Worm (Caenorhabditis elegans) whole organism, early embryonic: Measurements from ENCODE around the gene D1046.4.

Experiments
- ama-1 ChIP-seq: fragments of 150-350 bp; optimal IDR thresholded peaks from 2 replicates; lab custom pipeline; 2014
- ceh-36 ChIP-seq: sonication (generic microtip); optimal IDR thresholded peaks from 2 replicates; lab custom pipeline; 2016; ENCODE audit warnings: missing genetic modification characterization, inconsistent platforms, missing compliant biosample characterization

DNA sequence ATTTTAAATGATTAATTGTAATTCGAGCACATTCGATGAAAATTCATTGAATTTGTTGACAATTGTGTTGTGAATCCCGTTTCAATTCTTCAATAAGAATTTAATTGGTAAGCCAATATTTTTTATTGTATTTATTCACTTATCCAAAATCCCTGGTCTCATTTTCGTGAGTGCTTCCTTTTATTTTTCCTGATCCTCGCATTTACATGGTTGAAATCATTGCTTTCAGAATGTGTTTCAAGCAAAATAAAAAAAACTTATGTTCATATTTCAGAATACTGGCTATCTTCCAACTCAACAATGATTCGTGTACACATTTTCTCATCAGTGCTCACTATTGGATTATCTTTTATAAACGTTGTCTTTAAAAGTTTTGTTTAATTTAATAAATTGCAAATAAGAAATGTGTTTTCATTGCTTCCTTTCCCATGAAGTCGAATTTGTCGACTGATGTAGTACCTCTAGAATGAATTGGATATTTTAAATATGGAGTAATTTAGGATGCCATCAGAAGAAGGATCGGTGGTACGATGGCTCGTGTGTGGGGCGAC is 3.7 kb upstream of the D1046.4 start, which contains the start of the genes D1046.18 and slc-25A26:
- TF ChIP-seq ama-1 (lab: Kevin White, UChicago) (no peak), ceh-36 (tag; lab: Kevin White, UChicago) (no peak)
